Worm (Caenorhabditis elegans) whole organism, L1 larva: ENCODE results near the gene R05G6.4.
A peak's percentile ranks its signal among the peaks of the same experiment; 100 is the strongest.

Source experiments
- C04F5.9 ChIP-seq: sonication (generic microtip); optimal IDR thresholded peaks from 2 replicates; lab custom pipeline; 2016; ENCODE audit warnings: missing genetic modification characterization, missing compliant biosample characterization
- F16B12.6 ChIP-seq: fragments of 150-350 bp; optimal IDR thresholded peaks from 2 replicates; lab custom pipeline; 2014; ENCODE audit warnings: missing biosample characterization, missing genetic modification characterization
- Y116A8C.19 ChIP-seq: sonication (generic microtip); optimal IDR thresholded peaks from 2 replicates; lab custom pipeline; 2016; ENCODE audit warnings: missing compliant biosample characterization, missing genetic modification characterization, borderline replicate concordance
- aha-1 ChIP-seq: fragments of 150-350 bp; optimal IDR thresholded peaks from 2 replicates; lab custom pipeline; 2014; ENCODE audit warnings: missing biosample characterization, missing genetic modification characterization
- aly-2 ChIP-seq: fragments of 150-350 bp; optimal IDR thresholded peaks from 2 replicates; lab custom pipeline; 2014; ENCODE audit warnings: missing biosample characterization, missing genetic modification characterization
- ceh-82 ChIP-seq, 3 experiments: fragments of 150-350 bp in 1 of 3; sonication (generic microtip) in 2 of 3; optimal IDR thresholded peaks; 2 replicates each; lab custom pipeline; 2014 to 2017; ENCODE audit warnings: missing biosample characterization in 3 of 3, missing genetic modification characterization in 3 of 3
- ceh-90 ChIP-seq: sonication (generic microtip); optimal IDR thresholded peaks from 2 replicates; lab custom pipeline; 2016; ENCODE audit warnings: missing genetic modification characterization, missing compliant biosample characterization
- dsc-1 ChIP-seq: sonication (generic microtip); optimal IDR thresholded peaks from 2 replicates; lab custom pipeline; 2016; ENCODE audit warnings: mild to moderate bottlenecking, missing genetic modification characterization, missing compliant biosample characterization
- efl-1 ChIP-seq, 4 experiments: fragments of 150-350 bp; optimal IDR thresholded peaks in 3 of 4; peaks in 1 of 4; 1 replicate in 1 of 4; 2 replicates in 3 of 4; lab custom pipeline; 2014; ENCODE audit warnings: missing biosample characterization in 2 of 4, missing genetic modification characterization in 2 of 4, missing genetic modification reagents in 2 of 4
- egl-13 ChIP-seq: sonication (generic microtip); optimal IDR thresholded peaks from 2 replicates; lab custom pipeline; 2016; ENCODE audit warnings: missing genotype, missing genetic modification reagents, missing genetic modification characterization, missing compliant biosample characterization
- egl-27 ChIP-seq, 2 experiments: fragments of 150-350 bp in 1 of 2; sonication (generic microtip); optimal IDR thresholded peaks; 3 replicates each; lab custom pipeline; 2017 to 2018; ENCODE audit warnings: missing biosample characterization in 2 of 2, missing genetic modification characterization in 2 of 2, missing genetic modification reagents in 2 of 2
- elt-2 ChIP-seq: sonication (generic microtip); optimal IDR thresholded peaks from 2 replicates; lab custom pipeline; 2016; ENCODE audit warnings: missing genetic modification characterization, mild to moderate bottlenecking, inconsistent platforms, missing compliant biosample characterization, missing genetic modification reagents
- elt-3 ChIP-seq, 6 experiments: fragments of 150-350 bp in 1 of 6; sonication (generic microtip); optimal IDR thresholded peaks; 2 replicates each; lab custom pipeline; 2017 to 2018; ENCODE audit warnings: missing biosample characterization in 6 of 6, missing genetic modification characterization in 6 of 6, inconsistent platforms in 1 of 6
- ets-5 ChIP-seq: fragments of 200-800 bp; sonication (Bioruptor generic); IDR thresholded peaks from 2 replicates; pipeline ENCODE4 v1.3.6; 2022; ENCODE audit warnings: missing genetic modification characterization, missing compliant biosample characterization
- fkh-4 ChIP-seq: sonication (generic microtip); optimal IDR thresholded peaks from 2 replicates; lab custom pipeline; 2016; ENCODE audit warnings: missing compliant biosample characterization, missing genetic modification characterization, borderline replicate concordance
- fkh-8 ChIP-seq: sonication (generic microtip); optimal IDR thresholded peaks from 2 replicates; lab custom pipeline; 2016; ENCODE audit warnings: mild to moderate bottlenecking, missing genetic modification characterization, missing compliant biosample characterization
- fos-1 ChIP-seq: fragments of 150-350 bp; optimal IDR thresholded peaks from 2 replicates; lab custom pipeline; 2014; ENCODE audit warnings: missing biosample characterization, missing genetic modification characterization
- grh-1 ChIP-seq: fragments of 200-800 bp; sonication (Bioruptor generic); IDR thresholded peaks from 2 replicates; pipeline ENCODE4 v1.3.6; 2022; ENCODE audit warnings: missing genetic modification reagents, missing genetic modification characterization, missing compliant biosample characterization
- hlh-4 ChIP-seq: sonication (generic microtip); optimal IDR thresholded peaks from 2 replicates; lab custom pipeline; 2016; ENCODE audit warnings: mild to moderate bottlenecking, missing genetic modification characterization, missing compliant biosample characterization
- irx-1 ChIP-seq: sonication (generic microtip); optimal IDR thresholded peaks from 2 replicates; lab custom pipeline; 2016; ENCODE audit warnings: missing genetic modification characterization, missing compliant biosample characterization
- isw-1 ChIP-seq: fragments of 200-800 bp; sonication (Bioruptor generic); IDR thresholded peaks from 2 replicates; pipeline ENCODE4 v1.3.6; 2022; ENCODE audit warnings: missing genetic modification characterization, missing compliant biosample characterization
- jun-1 ChIP-seq: fragments of 150-350 bp; optimal IDR thresholded peaks from 2 replicates; lab custom pipeline; 2014; ENCODE audit warnings: missing biosample characterization, missing genetic modification reagents, missing genetic modification characterization
- lin-13 ChIP-seq: fragments of 150-350 bp; optimal IDR thresholded peaks from 2 replicates; lab custom pipeline; 2014; ENCODE audit warnings: missing biosample characterization, missing genetic modification reagents, missing genetic modification characterization
- lin-14 ChIP-seq: fragments of 200-800 bp; sonication (Bioruptor generic); optimal IDR thresholded peaks from 2 replicates; lab custom pipeline; 2018; ENCODE audit warnings: mild to moderate bottlenecking, missing genetic modification characterization, moderate library complexity, missing compliant biosample characterization
- lin-35 ChIP-seq, 2 experiments: fragments of 150-350 bp; optimal IDR thresholded peaks; 2 replicates each; lab custom pipeline; 2014; ENCODE audit warnings: missing biosample characterization in 2 of 2, missing genetic modification characterization in 2 of 2, missing genetic modification reagents in 2 of 2
- lin-39 ChIP-seq: fragments of 150-350 bp; optimal IDR thresholded peaks from 2 replicates; lab custom pipeline; 2014; ENCODE audit warnings: missing biosample characterization, missing genetic modification reagents, missing genetic modification characterization
- lsy-2 ChIP-seq, 2 experiments: fragments of 150-350 bp; optimal IDR thresholded peaks; 2 replicates each; lab custom pipeline; 2014; ENCODE audit warnings: missing biosample characterization in 2 of 2, missing genetic modification characterization in 2 of 2
- mab-9 ChIP-seq: fragments of 200-800 bp; sonication (Bioruptor generic); IDR thresholded peaks from 2 replicates; pipeline ENCODE4 v1.3.6; 2022; ENCODE audit warnings: missing genetic modification reagents, missing genetic modification characterization, missing compliant biosample characterization
- mdl-1 ChIP-seq, 2 experiments: fragments of 150-350 bp; optimal IDR thresholded peaks; 2 replicates each; lab custom pipeline; 2014 to 2017; ENCODE audit warnings: missing biosample characterization in 2 of 2, missing genetic modification characterization in 2 of 2, inconsistent platforms in 1 of 2
- mef-2 ChIP-seq: fragments of 150-350 bp; optimal IDR thresholded peaks from 2 replicates; lab custom pipeline; 2014; ENCODE audit warnings: missing biosample characterization, missing genetic modification characterization
- nhr-19 ChIP-seq: fragments of 200-800 bp; sonication (Bioruptor generic); conservative IDR thresholded peaks from 2 replicates; pipeline ENCODE4 v1.3.6; 2022; ENCODE audit warnings: missing genetic modification characterization, missing compliant biosample characterization
- nhr-20 ChIP-seq: sonication (generic microtip); optimal IDR thresholded peaks from 2 replicates; lab custom pipeline; 2016; ENCODE audit warnings: mild to moderate bottlenecking, missing genetic modification characterization, missing compliant biosample characterization
- nhr-28 ChIP-seq: fragments of 150-350 bp; optimal IDR thresholded peaks from 2 replicates; lab custom pipeline; 2014; ENCODE audit warnings: missing biosample characterization, missing genetic modification characterization
- nhr-77 ChIP-seq: fragments of 150-350 bp; optimal IDR thresholded peaks from 2 replicates; lab custom pipeline; 2014; ENCODE audit warnings: missing biosample characterization, missing genetic modification characterization
- nhr-84 ChIP-seq: sonication (generic microtip); optimal IDR thresholded peaks from 2 replicates; lab custom pipeline; 2017; ENCODE audit warnings: missing biosample characterization, missing genetic modification characterization
- nhr-85 ChIP-seq: sonication (generic microtip); peaks from one replicate; lab custom pipeline; 2016; ENCODE audit warnings: missing genetic modification characterization, inconsistent platforms, missing compliant biosample characterization
- pag-3 ChIP-seq: sonication (generic microtip); optimal IDR thresholded peaks from 2 replicates; lab custom pipeline; 2017; ENCODE audit warnings: missing genetic modification characterization, mild to moderate bottlenecking, missing compliant biosample characterization, antibody characterized with exemption, borderline replicate concordance; ENCODE audit not compliant: insufficient read depth
- pqm-1 ChIP-seq: sonication (generic microtip); optimal IDR thresholded peaks from 3 replicates; lab custom pipeline; 2017; ENCODE audit warnings: missing biosample characterization, missing genetic modification characterization
- rnt-1 ChIP-seq: sonication (generic microtip); optimal IDR thresholded peaks from 2 replicates; lab custom pipeline; 2016; ENCODE audit warnings: mild to moderate bottlenecking, missing genetic modification characterization, moderate library complexity, missing compliant biosample characterization
- snpc-4 ChIP-seq: fragments of 150-350 bp; optimal IDR thresholded peaks from 2 replicates; lab custom pipeline; 2014; ENCODE audit warnings: missing biosample characterization, missing genetic modification characterization
- snu-23 ChIP-seq: sonication (generic microtip); optimal IDR thresholded peaks from 2 replicates; lab custom pipeline; 2016; ENCODE audit warnings: missing genetic modification characterization, missing compliant biosample characterization
- sptf-1 ChIP-seq: fragments of 150-350 bp; optimal IDR thresholded peaks from 2 replicates; lab custom pipeline; 2014; ENCODE audit warnings: missing biosample characterization, missing genetic modification characterization
- swsn-7 ChIP-seq: sonication (generic microtip); optimal IDR thresholded peaks from 2 replicates; lab custom pipeline; 2016; ENCODE audit warnings: missing genetic modification characterization, missing compliant biosample characterization
- unc-130 ChIP-seq: fragments of 150-350 bp; optimal IDR thresholded peaks from 2 replicates; lab custom pipeline; 2017; ENCODE audit warnings: missing biosample characterization, missing genetic modification characterization, inconsistent platforms
- unc-30 ChIP-seq: sonication (generic microtip); optimal IDR thresholded peaks from 2 replicates; lab custom pipeline; 2017; ENCODE audit warnings: missing biosample characterization, missing genetic modification characterization
- vab-15 ChIP-seq: sonication (generic microtip); optimal IDR thresholded peaks from 2 replicates; lab custom pipeline; 2017; ENCODE audit warnings: missing genotype, mild to moderate bottlenecking, missing genetic modification characterization, missing compliant biosample characterization
- xbp-1 ChIP-seq: sonication (generic microtip); optimal IDR thresholded peaks from 2 replicates; lab custom pipeline; 2016; ENCODE audit warnings: missing genetic modification characterization, missing compliant biosample characterization
- zag-1 ChIP-seq: fragments of 150-350 bp; optimal IDR thresholded peaks from 2 replicates; lab custom pipeline; 2014; ENCODE audit warnings: missing biosample characterization, missing genetic modification characterization
- zip-4 ChIP-seq: fragments of 200-800 bp; sonication (Bioruptor generic); optimal IDR thresholded peaks from 2 replicates; lab custom pipeline; 2018; ENCODE audit warnings: mild to moderate bottlenecking, missing genetic modification characterization, moderate library complexity, missing compliant biosample characterization

R05G6.4 gene

ce11 chrIV:7547843-7548578, 35.0 kb downstream of the R05G6.4 start, which contains the start of the genes cdd-2 and oef-1:
Gene cdd-2, minus strand, starts transcription at chrIV:7547893.
Gene oef-1, plus strand, starts transcription at chrIV:7548417.
- TF ChIP-seq isw-1 (GFP tag; lab: Robert Waterston, UW) (no peak), nhr-19 (GFP tag; lab: Robert Waterston, UW) (no peak), pqm-1 (tag; lab: Kevin White, UChicago) (no peak), unc-130 (tag; lab: Kevin White, UChicago) (no peak), irx-1 (tag; lab: Kevin White, UChicago) (no peak), nhr-20 (tag; lab: Kevin White, UChicago) (no peak), snpc-4 (tag; lab: Kevin White, UChicago) (no peak), grh-1 (GFP tag; lab: Robert Waterston, UW) (no peak), ceh-82 (tag; optimal IDR thresholded peaks at IDR 0.05; lab: Kevin White, UChicago) (no peak)

- TF ChIP-seq lsy-2 (tag; optimal IDR thresholded peaks at IDR 0.05; lab: Kevin White, UChicago) (peak in 1 of 2 experiments; percentile 31), mab-9 (GFP tag; lab: Robert Waterston, UW) (no peak), aha-1 (tag; lab: Kevin White, UChicago) (no peak), ceh-90 (no peak), jun-1 (tag; lab: Kevin White, UChicago) (no peak), fkh-4 (no peak), unc-130 (tag; lab: Kevin White, UChicago) (no peak), fos-1 (tag; lab: Kevin White, UChicago) (no peak), elt-3 (tag; optimal IDR thresholded peaks at IDR 0.05; lab: Kevin White, UChicago) (no peak), swsn-7 (tag; lab: Kevin White, UChicago) (no peak), hlh-4 (no peak), pag-3 (tag; lab: Kevin White, UChicago) (no peak), nhr-28 (tag; lab: Kevin White, UChicago) (no peak), C04F5.9 (no peak), lin-39 (tag; lab: Kevin White, UChicago) (no peak), dsc-1 (tag; lab: Kevin White, UChicago) (no peak), lin-14 (GFP tag; lab: Kevin White, UChicago) (peak; percentile 84), F16B12.6 (tag; lab: Kevin White, UChicago) (peak; percentile 29), ets-5 (GFP tag; lab: Robert Waterston, UW) (no peak), zip-4 (GFP tag; lab: Kevin White, UChicago) (no peak), fkh-8 (tag; lab: Kevin White, UChicago) (no peak), egl-13 (tag; lab: Kevin White, UChicago) (no peak), sptf-1 (tag; lab: Kevin White, UChicago) (no peak), Y116A8C.19 (tag; lab: Kevin White, UChicago) (no peak), nhr-77 (tag; lab: Kevin White, UChicago) (no peak), nhr-84 (tag; lab: Kevin White, UChicago) (no peak), rnt-1 (tag; lab: Kevin White, UChicago) (peak; percentile 34), nhr-19 (GFP tag; lab: Robert Waterston, UW) (no peak), nhr-85 (no peak), nhr-20 (tag; lab: Kevin White, UChicago) (no peak), snu-23 (peak; percentile 27), mdl-1 (tag; optimal IDR thresholded peaks at IDR 0.05; lab: Kevin White, UChicago) (peak in 1 of 2 experiments; percentile 29), zag-1 (tag; lab: Kevin White, UChicago) (no peak), unc-30 (tag; lab: Kevin White, UChicago) (no peak), aly-2 (tag; lab: Kevin White, UChicago) (no peak), mef-2 (tag; lab: Kevin White, UChicago) (no peak), egl-27 (tag; optimal IDR thresholded peaks at IDR 0.05; lab: Kevin White, UChicago) (no peak), lin-35 (GFP tag; optimal IDR thresholded peaks at IDR 0.05; lab: Kevin White, UChicago) (peak; percentile 22 to 53), xbp-1 (tag; lab: Kevin White, UChicago) (no peak), lin-13 (no peak), elt-2 (tag; lab: Kevin White, UChicago) (no peak), vab-15 (tag; lab: Kevin White, UChicago) (no peak), efl-1 (optimal IDR thresholded peaks at IDR 0.05; lab: Kevin White, UChicago) (peak; percentile 13 to 46), efl-1 (GFP tag; optimal IDR thresholded peaks at IDR 0.05 in 1 of 2; lab: Kevin White, UChicago) (peak in 1 of 2 experiments; percentile 45)
Observed at ce11 chrIV:7549844-7550243, 36.8 kb downstream of the R05G6.4 start.
